Fruit fly (Drosophila melanogaster) whole organism, prepupa: ENCODE measurements around the gene Cul6.

Experiments used
- CG6163 ChIP-seq: fragments of 200-800 bp; sonication (Bioruptor generic); IDR thresholded peaks from 3 replicates; pipeline ENCODE4 v1.3.6; 2022; ENCODE audit warnings: missing biosample characterization, missing genetic modification characterization
- CG6854 ChIP-seq: fragments of 200-800 bp; sonication (Bioruptor generic); optimal IDR thresholded peaks from 2 replicates; lab custom pipeline; 2017; ENCODE audit warnings: missing biosample characterization, mild to moderate bottlenecking, missing genetic modification characterization
- CG8119 ChIP-seq: fragments of 200-800 bp; sonication (Bioruptor generic); IDR thresholded peaks from 3 replicates; pipeline ENCODE4 v1.3.6; 2022; ENCODE audit warnings: missing biosample characterization, missing genetic modification characterization
- Gug ChIP-seq: fragments of 200-800 bp; sonication (Bioruptor generic); IDR thresholded peaks from 2 replicates; pipeline ENCODE4 v1.3.6; 2022; ENCODE audit warnings: missing biosample characterization, missing genetic modification characterization
- Hr39 ChIP-seq: fragments of 200-800 bp; sonication (Bioruptor generic); optimal IDR thresholded peaks from 2 replicates; lab custom pipeline; 2016; ENCODE audit warnings: missing biosample characterization, missing genetic modification characterization
- Lpt ChIP-seq: fragments of 200-800 bp; sonication (Bioruptor generic); optimal IDR thresholded peaks from 3 replicates; lab custom pipeline; 2016; ENCODE audit warnings: missing biosample characterization, missing genetic modification characterization
- Met ChIP-seq: fragments of 200-800 bp; sonication (Bioruptor generic); optimal IDR thresholded peaks from 3 replicates; lab custom pipeline; 2016; ENCODE audit warnings: missing biosample characterization, missing genetic modification characterization
- OdsH ChIP-seq: fragments of 200-800 bp; sonication (Bioruptor generic); optimal IDR thresholded peaks from 3 replicates; lab custom pipeline; 2016; ENCODE audit warnings: missing biosample characterization, missing genetic modification characterization
- Sox15 ChIP-seq: fragments of 200-800 bp; sonication (Bioruptor generic); optimal IDR thresholded peaks from 3 replicates; lab custom pipeline; 2016; ENCODE audit warnings: missing biosample characterization, missing genetic modification characterization
- cyc ChIP-seq: fragments of 200-800 bp; sonication (Bioruptor generic); optimal IDR thresholded peaks from 3 replicates; lab custom pipeline; 2016; ENCODE audit warnings: missing biosample characterization, missing genetic modification characterization
- dac ChIP-seq: fragments of 200-800 bp; sonication (Bioruptor generic); optimal IDR thresholded peaks from 2 replicates; lab custom pipeline; 2017; ENCODE audit warnings: missing biosample characterization, mild to moderate bottlenecking, missing genetic modification characterization
- esn ChIP-seq: fragments of 200-800 bp; sonication (Bioruptor generic); optimal IDR thresholded peaks from 2 replicates; lab custom pipeline; 2016; ENCODE audit warnings: missing biosample characterization, mild to moderate bottlenecking, missing genetic modification characterization, moderate library complexity
- fd59A ChIP-seq: fragments of 200-800 bp; sonication (Bioruptor generic); optimal IDR thresholded peaks from 2 replicates; lab custom pipeline; 2017; ENCODE audit warnings: missing biosample characterization, mild to moderate bottlenecking, missing genetic modification characterization, missing genetic modification reagents

DNA sequence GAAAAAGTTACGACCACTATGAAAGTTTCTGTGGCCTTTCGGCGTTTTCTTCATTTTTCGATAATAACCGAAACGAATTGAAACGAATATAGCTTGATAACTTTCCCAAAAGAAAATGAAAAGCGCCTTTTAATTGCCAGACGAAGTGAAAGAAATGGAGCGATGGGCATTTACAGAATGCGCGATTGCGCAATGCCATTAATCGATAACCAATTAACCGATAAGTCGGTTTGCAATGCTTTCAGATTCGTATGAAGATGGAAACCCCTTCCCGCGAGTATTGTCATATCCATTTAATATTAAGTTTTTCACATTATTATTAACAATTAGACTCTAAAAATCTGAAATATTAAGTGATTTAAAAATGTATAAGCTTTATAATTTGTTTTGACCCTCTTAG is 15.8 kb upstream of the Cul6 start:
- TF ChIP-seq CG8119 (GFP tag; lab: Robert Waterston, UW) (no peak), Sox15 (GFP tag; lab: Kevin White, UChicago) (no peak), CG6163 (GFP tag; lab: Robert Waterston, UW) (no peak), OdsH (GFP tag; lab: Kevin White, UChicago) (no peak), Hr39 (no peak), Gug (GFP tag; lab: Robert Waterston, UW) (no peak), cyc (no peak), Met (GFP tag; lab: Kevin White, UChicago) (no peak), dac (no peak), CG6854 (GFP tag; lab: Kevin White, UChicago) (no peak), fd59A (GFP tag; lab: Kevin White, UChicago) (no peak), Lpt (no peak), esn (GFP tag; lab: Kevin White, UChicago) (no peak)
